Worm (Caenorhabditis elegans) whole organism, L1 larva: ENCODE data around the gene Y53F4B.62.

Experiments used
- ceh-82 ChIP-seq, 3 experiments: fragments of 150-350 bp in 1 of 3; sonication (generic microtip) in 2 of 3; optimal IDR thresholded peaks; 2 replicates each; lab custom pipeline; 2014 to 2017; ENCODE audit warnings: missing biosample characterization in 3 of 3, missing genetic modification characterization in 3 of 3
- irx-1 ChIP-seq: sonication (generic microtip); optimal IDR thresholded peaks from 2 replicates; lab custom pipeline; 2016; ENCODE audit warnings: missing genetic modification characterization, missing compliant biosample characterization
- nhr-20 ChIP-seq: sonication (generic microtip); optimal IDR thresholded peaks from 2 replicates; lab custom pipeline; 2016; ENCODE audit warnings: mild to moderate bottlenecking, missing genetic modification characterization, missing compliant biosample characterization
- nhr-71 ChIP-seq: sonication (generic microtip); optimal IDR thresholded peaks from 2 replicates; lab custom pipeline; 2016; ENCODE audit warnings: mild to moderate bottlenecking, missing genetic modification characterization, moderate library complexity, missing compliant biosample characterization
- nhr-77 ChIP-seq: fragments of 150-350 bp; optimal IDR thresholded peaks from 2 replicates; lab custom pipeline; 2014; ENCODE audit warnings: missing biosample characterization, missing genetic modification characterization
- pqm-1 ChIP-seq: sonication (generic microtip); optimal IDR thresholded peaks from 3 replicates; lab custom pipeline; 2017; ENCODE audit warnings: missing biosample characterization, missing genetic modification characterization
- snu-23 ChIP-seq: sonication (generic microtip); optimal IDR thresholded peaks from 2 replicates; lab custom pipeline; 2016; ENCODE audit warnings: missing genetic modification characterization, missing compliant biosample characterization
- ztf-11 ChIP-seq, 2 experiments: sonication (generic microtip); optimal IDR thresholded peaks; 2 replicates each; lab custom pipeline; 2016 to 2017; ENCODE audit warnings: missing genetic modification characterization in 2 of 2, missing biosample characterization in 1 of 2, missing compliant biosample characterization in 1 of 2

- TF ChIP-seq irx-1 (no peak), nhr-20 (no peak), nhr-77 (tag; lab: Kevin White, UChicago) (no peak), nhr-71 (tag; lab: Kevin White, UChicago) (no peak), ztf-11 (tag; optimal IDR thresholded peaks at IDR 0.05; lab: Kevin White, UChicago) (no peak), ceh-82 (tag; optimal IDR thresholded peaks at IDR 0.05; lab: Kevin White, UChicago) (no peak), pqm-1 (tag; lab: Kevin White, UChicago) (no peak), snu-23 (GFP tag; lab: Kevin White, UChicago) (no peak)
Observed at ce11 chrII:15084170-15084569, 46.2 kb downstream of the Y53F4B.62 start, which contains the start of gene Y53F4B.20.
